Fruit fly (Drosophila melanogaster): ENCODE data around the gene CG9114.
A peak's percentile ranks its signal among the peaks of the same experiment; 100 is the strongest.

- TF ChIP-seq cnc (optimal IDR thresholded peaks at IDR 0.05) (no peak), kay (GFP tag; ENCODE audit: borderline replicate concordance) (peak; percentile 55), CG14711 (tag; optimal IDR thresholded peaks at IDR 0.05) (no peak)
Measured at dm6 chrX:15303176-15304115, 29.5 kb downstream of the CG9114 start.
